Worm (Caenorhabditis elegans) whole organism, young adult: ENCODE data around the gene ogt-1.

Source experiments
- B0261.1 ChIP-seq: sonication (generic microtip); optimal IDR thresholded peaks from 2 replicates; lab custom pipeline; 2016; ENCODE audit warnings: mild to moderate bottlenecking, missing genetic modification characterization, moderate library complexity, missing compliant biosample characterization
- B0336.3 ChIP-seq: fragments of 200-800 bp; sonication (Bioruptor generic); IDR thresholded peaks from 2 replicates; pipeline ENCODE4 v1.3.6; 2022; ENCODE audit warnings: missing genetic modification characterization, missing compliant biosample characterization
- D2030.7 ChIP-seq: fragments of 200-800 bp; sonication (Bioruptor generic); IDR thresholded peaks from 2 replicates; pipeline ENCODE4 v1.3.6; 2022; ENCODE audit warnings: missing genetic modification reagents, missing genetic modification characterization, missing compliant biosample characterization
- F10E7.11 ChIP-seq: sonication (generic microtip); optimal IDR thresholded peaks from 2 replicates; lab custom pipeline; 2017; ENCODE audit warnings: mild to moderate bottlenecking, missing genetic modification characterization, moderate library complexity, missing compliant biosample characterization
- F22D6.2 ChIP-seq: sonication (generic microtip); optimal IDR thresholded peaks from 2 replicates; lab custom pipeline; 2016; ENCODE audit warnings: mild to moderate bottlenecking, missing genetic modification characterization, missing compliant biosample characterization
- F37B4.10 ChIP-seq: fragments of 200-800 bp; sonication (Bioruptor generic); IDR thresholded peaks from 2 replicates; pipeline ENCODE4 v1.3.6; 2022; ENCODE audit warnings: missing genetic modification characterization, missing compliant biosample characterization
- F39B2.1 ChIP-seq: fragments of 200-800 bp; sonication (Bioruptor generic); IDR thresholded peaks from 2 replicates; pipeline ENCODE4 v1.3.6; 2022; ENCODE audit warnings: missing genetic modification reagents, missing genetic modification characterization, missing compliant biosample characterization
- F55B11.4 ChIP-seq: sonication (generic microtip); optimal IDR thresholded peaks from 2 replicates; lab custom pipeline; 2016; ENCODE audit warnings: missing compliant biosample characterization, missing genetic modification characterization, borderline replicate concordance; ENCODE audit not compliant: insufficient read depth
- K11D2.4 ChIP-seq: fragments of 200-800 bp; sonication (Bioruptor generic); IDR thresholded peaks from 2 replicates; pipeline ENCODE4 v1.3.6; 2022; ENCODE audit warnings: missing genetic modification reagents, missing genetic modification characterization, missing compliant biosample characterization
- T07F8.4 ChIP-seq: sonication (generic microtip); optimal IDR thresholded peaks from 2 replicates; lab custom pipeline; 2016; ENCODE audit warnings: mild to moderate bottlenecking, missing genetic modification characterization, moderate library complexity, missing compliant biosample characterization
- Y53F4B.3 ChIP-seq: fragments of 200-800 bp; sonication (Bioruptor generic); IDR thresholded peaks from 2 replicates; pipeline ENCODE4 v1.3.6; 2022; ENCODE audit warnings: missing genetic modification reagents, missing genetic modification characterization, missing compliant biosample characterization
- Y79H2A.3 ChIP-seq: fragments of 200-800 bp; sonication (Bioruptor generic); conservative IDR thresholded peaks from 2 replicates; pipeline ENCODE4 v1.3.6; 2022; ENCODE audit warnings: missing genetic modification reagents, missing genetic modification characterization, missing compliant biosample characterization
- akir-1 ChIP-seq: fragments of 200-800 bp; sonication (Bioruptor generic); optimal IDR thresholded peaks from 2 replicates; lab custom pipeline; 2018; ENCODE audit warnings: mild to moderate bottlenecking, missing genetic modification characterization, moderate library complexity, missing compliant biosample characterization
- ama-1 ChIP-seq, 3 experiments: fragments of 150-350 bp in 1 of 3; sonication (generic microtip) in 2 of 3; optimal IDR thresholded peaks; 2 replicates each; lab custom pipeline; 2014 to 2018; ENCODE audit warnings: missing biosample characterization in 2 of 3, missing genetic modification characterization in 2 of 3, missing genetic modification reagents in 2 of 3
- atf-7 ChIP-seq: sonication (generic microtip); optimal IDR thresholded peaks from 2 replicates; lab custom pipeline; 2017; ENCODE audit warnings: mild to moderate bottlenecking, missing genetic modification characterization, missing compliant biosample characterization
- bed-1 ChIP-seq: fragments of 200-800 bp; sonication (Bioruptor generic); IDR thresholded peaks from 2 replicates; pipeline ENCODE4 v1.3.6; 2022; ENCODE audit warnings: missing genetic modification reagents, missing genetic modification characterization, missing compliant biosample characterization
- cebp-1 ChIP-seq, 2 experiments: fragments of 200-800 bp in 1 of 2; sonication (Bioruptor generic) in 1 of 2; sonication (generic microtip) in 1 of 2; IDR thresholded peaks in 1 of 2; optimal IDR thresholded peaks in 1 of 2; 2 replicates each; pipeline versions ENCODE4 v1.3.6 to Lab custom; 2017 to 2022; ENCODE audit warnings: missing compliant biosample characterization in 2 of 2, missing genetic modification characterization in 2 of 2, mild to moderate bottlenecking in 1 of 2, missing genetic modification reagents in 1 of 2, moderate library complexity in 1 of 2
- ceh-100 ChIP-seq: fragments of 200-800 bp; sonication (Bioruptor generic); IDR thresholded peaks from 2 replicates; pipeline ENCODE4 v1.3.6; 2022; ENCODE audit warnings: missing genetic modification reagents, missing genetic modification characterization, missing compliant biosample characterization
- ceh-27 ChIP-seq: fragments of 200-800 bp; sonication (Bioruptor generic); optimal IDR thresholded peaks from 2 replicates; lab custom pipeline; 2018; ENCODE audit warnings: mild to moderate bottlenecking, missing genetic modification characterization, moderate library complexity, missing compliant biosample characterization
- dpff-1 ChIP-seq: sonication (generic microtip); optimal IDR thresholded peaks from 2 replicates; lab custom pipeline; 2017; ENCODE audit warnings: mild to moderate bottlenecking, missing genetic modification characterization, missing compliant biosample characterization
- gei-17 ChIP-seq: fragments of 200-800 bp; sonication (Bioruptor generic); optimal IDR thresholded peaks from 2 replicates; lab custom pipeline; 2018; ENCODE audit warnings: mild to moderate bottlenecking, missing genetic modification characterization, missing compliant biosample characterization
- hlh-12 ChIP-seq: sonication (generic microtip); optimal IDR thresholded peaks from 2 replicates; lab custom pipeline; 2016; ENCODE audit warnings: missing genetic modification characterization, missing compliant biosample characterization
- hlh-26 ChIP-seq: fragments of 200-800 bp; sonication (Bioruptor generic); conservative IDR thresholded peaks from 2 replicates; pipeline ENCODE4 v1.3.6; 2022; ENCODE audit warnings: missing genetic modification reagents, missing genetic modification characterization, missing compliant biosample characterization
- hmg-1.2 ChIP-seq: fragments of 200-800 bp; sonication (Bioruptor generic); IDR thresholded peaks from 2 replicates; pipeline ENCODE4 v1.3.6; 2022; ENCODE audit warnings: missing genetic modification reagents, missing genetic modification characterization, missing compliant biosample characterization
- hmg-20 ChIP-seq: fragments of 200-800 bp; sonication (Bioruptor generic); IDR thresholded peaks from 2 replicates; pipeline ENCODE4 v1.3.6; 2022; ENCODE audit warnings: missing genetic modification reagents, missing genetic modification characterization, missing compliant biosample characterization
- hsf-1 ChIP-seq: fragments of 200-800 bp; sonication (Bioruptor generic); IDR thresholded peaks from 2 replicates; pipeline ENCODE4 v1.3.6; 2022; ENCODE audit warnings: missing genetic modification reagents, missing genetic modification characterization, missing compliant biosample characterization
- let-526 ChIP-seq: fragments of 200-800 bp; sonication (Bioruptor generic); IDR thresholded peaks from 2 replicates; pipeline ENCODE4 v1.3.6; 2022; ENCODE audit warnings: missing genetic modification reagents, missing genetic modification characterization, missing compliant biosample characterization
- let-607 ChIP-seq, 2 experiments: fragments of 200-800 bp in 1 of 2; sonication (Bioruptor generic) in 1 of 2; sonication (generic microtip) in 1 of 2; optimal IDR thresholded peaks; 2 replicates each; lab custom pipeline; 2016 to 2018; ENCODE audit warnings: mild to moderate bottlenecking in 2 of 2, missing compliant biosample characterization in 2 of 2, missing genetic modification characterization in 2 of 2, moderate library complexity in 2 of 2, missing genotype in 1 of 2
- lin-26 ChIP-seq: fragments of 200-800 bp; sonication (Bioruptor generic); IDR thresholded peaks from 2 replicates; pipeline ENCODE4 v1.3.6; 2022; ENCODE audit warnings: missing genetic modification reagents, missing genetic modification characterization, missing compliant biosample characterization
- lin-40 ChIP-seq: sonication (generic microtip); optimal IDR thresholded peaks from 2 replicates; lab custom pipeline; 2016; ENCODE audit warnings: missing genetic modification characterization, mild to moderate bottlenecking, missing compliant biosample characterization, missing genotype, missing genetic modification reagents
- lsl-1 ChIP-seq: fragments of 200-800 bp; sonication (Bioruptor generic); optimal IDR thresholded peaks from 2 replicates; lab custom pipeline; 2018; ENCODE audit warnings: mild to moderate bottlenecking, missing genetic modification characterization, moderate library complexity, missing compliant biosample characterization
- madf-10 ChIP-seq: sonication (generic microtip); optimal IDR thresholded peaks from 2 replicates; lab custom pipeline; 2016; ENCODE audit warnings: mild to moderate bottlenecking, missing genetic modification characterization, missing compliant biosample characterization
- madf-6 ChIP-seq: fragments of 200-800 bp; sonication (Bioruptor generic); IDR thresholded peaks from 2 replicates; pipeline ENCODE4 v1.3.6; 2022; ENCODE audit warnings: missing genetic modification reagents, missing genetic modification characterization, missing compliant biosample characterization
- nfya-2 ChIP-seq: fragments of 200-800 bp; sonication (Bioruptor generic); IDR thresholded peaks from 2 replicates; pipeline ENCODE4 v1.3.6; 2022; ENCODE audit warnings: missing genetic modification reagents, missing genetic modification characterization, missing compliant biosample characterization
- nfyb-1 ChIP-seq: fragments of 200-800 bp; sonication (Bioruptor generic); IDR thresholded peaks from 2 replicates; pipeline ENCODE4 v1.3.6; 2022; ENCODE audit warnings: missing genetic modification reagents, missing genetic modification characterization, missing compliant biosample characterization
- nhr-120 ChIP-seq: fragments of 200-800 bp; sonication (Bioruptor generic); IDR thresholded peaks from 2 replicates; pipeline ENCODE4 v1.3.6; 2022; ENCODE audit warnings: missing genetic modification characterization, missing compliant biosample characterization
- nhr-27 ChIP-seq: fragments of 200-800 bp; sonication (Bioruptor generic); optimal IDR thresholded peaks from 2 replicates; lab custom pipeline; 2018; ENCODE audit warnings: mild to moderate bottlenecking, missing genetic modification characterization, moderate library complexity, missing compliant biosample characterization
- pbrm-1 ChIP-seq: fragments of 200-800 bp; sonication (Bioruptor generic); IDR thresholded peaks from 2 replicates; pipeline ENCODE4 v1.3.6; 2022; ENCODE audit warnings: missing genetic modification reagents, missing genetic modification characterization, missing compliant biosample characterization
- repo-1 ChIP-seq: sonication (generic microtip); optimal IDR thresholded peaks from 2 replicates; lab custom pipeline; 2017; ENCODE audit warnings: mild to moderate bottlenecking, missing genetic modification characterization, missing compliant biosample characterization
- snpc-1.3 ChIP-seq: sonication (generic microtip); optimal IDR thresholded peaks from 2 replicates; lab custom pipeline; 2017; ENCODE audit warnings: missing genetic modification characterization, mild to moderate bottlenecking, missing compliant biosample characterization, antibody characterized with exemption, moderate library complexity, missing genotype, missing genetic modification reagents; ENCODE audit not compliant: insufficient read depth
- tbp1 ChIP-seq: fragments of 200-800 bp; sonication (Bioruptor generic); optimal IDR thresholded peaks from 2 replicates; lab custom pipeline; 2018; ENCODE audit warnings: mild to moderate bottlenecking, missing genetic modification characterization, missing compliant biosample characterization
- tbx-9 ChIP-seq: sonication (generic microtip); optimal IDR thresholded peaks from 2 replicates; lab custom pipeline; 2016; ENCODE audit warnings: borderline replicate concordance, missing genetic modification characterization, inconsistent platforms, missing compliant biosample characterization
- ztf-25 ChIP-seq: fragments of 200-800 bp; sonication (Bioruptor generic); IDR thresholded peaks from 2 replicates; pipeline ENCODE4 v1.3.6; 2022; ENCODE audit warnings: missing genetic modification reagents, missing genetic modification characterization, missing compliant biosample characterization

The ogt-1 gene

ce11 chrIII:7188300-7189052 lies 34.9 kb upstream of the ogt-1 start, which contains the start of the genes F37C12.21 and F37C12.10 (continued):
- TF ChIP-seq gei-17: no peak
- TF ChIP-seq F10E7.11: no peak
- TF ChIP-seq F22D6.2 (tag; lab: Kevin White, UChicago): no peak
- TF ChIP-seq F55B11.4 (tag; lab: Kevin White, UChicago): no peak
- TF ChIP-seq hlh-26: no peak
- TF ChIP-seq repo-1 (tag; lab: Kevin White, UChicago): peak; percentile 47
- no peak for TF ChIP-seq atf-7 (tag; lab: Kevin White, UChicago)
- no peak for TF ChIP-seq nhr-27 (tag; lab: Kevin White, UChicago)
- TF ChIP-seq F37B4.10 (GFP tag; lab: Robert Waterston, UW): no peak
- TF ChIP-seq Y79H2A.3 (GFP tag; lab: Robert Waterston, UW): no peak
- no peak for TF ChIP-seq lin-40 (tag; lab: Kevin White, UChicago)
- no peak for TF ChIP-seq hlh-12 (tag; lab: Kevin White, UChicago)
- TF ChIP-seq pbrm-1: no peak
- TF ChIP-seq hsf-1 (GFP tag; lab: Robert Waterston, UW): peak; percentile 48; the same call in 1 of the 2 replicates
- no peak for TF ChIP-seq T07F8.4 (tag; lab: Kevin White, UChicago)
- TF ChIP-seq let-607 (tag; optimal IDR thresholded peaks at IDR 0.05; lab: Kevin White, UChicago): peak in 1 of 2 experiments; percentile 24
- TF ChIP-seq cebp-1 (GFP tag; IDR thresholded peaks at IDR 0.05; lab: Robert Waterston, UW): no peak
- TF ChIP-seq cebp-1 (tag; optimal IDR thresholded peaks at IDR 0.05; lab: Kevin White, UChicago): peak; percentile 19
- TF ChIP-seq snpc-1.3 (tag; lab: Kevin White, UChicago): no peak
- TF ChIP-seq madf-6 (GFP tag; lab: Robert Waterston, UW): peak; percentile 43; the same call in 1 of the 2 replicates
- peak; percentile 15; the same call in 1 of the 2 replicates for TF ChIP-seq hmg-1.2 (GFP tag; lab: Robert Waterston, UW)
- 0 out of 2 replicates have a peak, but pooled peaks have one; percentile 8 for TF ChIP-seq nfyb-1 (GFP tag; lab: Robert Waterston, UW)
- no peak for TF ChIP-seq bed-1 (GFP tag; lab: Robert Waterston, UW)
- 0 out of 2 replicates have a peak, but pooled peaks have one; percentile 22 for TF ChIP-seq ztf-25 (GFP tag; lab: Robert Waterston, UW)
- TF ChIP-seq B0261.1 (tag; lab: Kevin White, UChicago): no peak
- TF ChIP-seq lin-26 (GFP tag; lab: Robert Waterston, UW): 0 out of 2 replicates have a peak, but pooled peaks have one; percentile 29
- TF ChIP-seq tbx-9: no peak
- TF ChIP-seq B0336.3 (GFP tag; lab: Robert Waterston, UW): peak; percentile 62
- TF ChIP-seq ama-1 (optimal IDR thresholded peaks at IDR 0.05; lab: Kevin White, UChicago): no peak
- TF ChIP-seq ama-1 (GFP tag; optimal IDR thresholded peaks at IDR 0.05; lab: Kevin White, UChicago): peak in 1 of 2 experiments; percentile 25
- no peak for TF ChIP-seq nhr-120
- no peak for TF ChIP-seq hmg-20 (GFP tag; lab: Robert Waterston, UW)
- TF ChIP-seq ceh-27: no peak

ce11 chrIII:7185473-7185872 lies 31.9 kb upstream of the ogt-1 start, which contains the start of gene F37C12.14:
Gene F37C12.14 (minus strand): TSS chrIII:7185573.
- no peak for TF ChIP-seq K11D2.4 (GFP tag; lab: Robert Waterston, UW)
- TF ChIP-seq hmg-1.2 (GFP tag; lab: Robert Waterston, UW): no peak

ce11 chrIII:7184022-7184421 lies 30.4 kb upstream of the ogt-1 start, which contains the start of gene yju-2:
Gene yju-2 (plus strand): TSS chrIII:7184336.
- TF ChIP-seq madf-10: peak; percentile 3
- no peak for TF ChIP-seq nfyb-1 (GFP tag; lab: Robert Waterston, UW)
- TF ChIP-seq dpff-1 (tag; lab: Kevin White, UChicago): no peak
- no peak for TF ChIP-seq snpc-1.3 (tag; lab: Kevin White, UChicago)
- TF ChIP-seq tbp1 (GFP tag; lab: Kevin White, UChicago): peak; percentile 11
- TF ChIP-seq madf-6 (GFP tag; lab: Robert Waterston, UW): no peak
- no peak for TF ChIP-seq nhr-120
- TF ChIP-seq ceh-100 (GFP tag; lab: Robert Waterston, UW): peak; percentile 88
- no peak for TF ChIP-seq let-526
- TF ChIP-seq D2030.7 (GFP tag; lab: Robert Waterston, UW): no peak
- peak; percentile 7 for TF ChIP-seq lsl-1
- TF ChIP-seq nfya-2 (GFP tag; lab: Robert Waterston, UW): no peak
- TF ChIP-seq akir-1 (GFP tag; lab: Kevin White, UChicago): no peak
- TF ChIP-seq hlh-12 (tag; lab: Kevin White, UChicago): no peak
- no peak for TF ChIP-seq F39B2.1 (GFP tag; lab: Robert Waterston, UW)
- no peak for TF ChIP-seq Y53F4B.3 (GFP tag; lab: Robert Waterston, UW)
